Worm (Caenorhabditis elegans): Measurements from ENCODE around the gene Y53F4B.39.
"Not testable (repeated sequence)": the region's sequence is repeated elsewhere in the genome, so short reads cannot be mapped to it uniquely, and the experiment has no call there.

The Y53F4B.39 gene

ce11 chrII:15134332-15134731 lies 24.4 kb downstream of the Y53F4B.39 start, which contains the start of gene Y53F4B.24:
Gene Y53F4B.24 (minus strand): TSS chrII:15134432.
- no peak for TF ChIP-seq atf-7 (tag; optimal IDR thresholded peaks at IDR 0.05)
- no peak for TF ChIP-seq T07F8.4 (tag; optimal IDR thresholded peaks at IDR 0.05)
- TF ChIP-seq lin-54 (GFP tag; optimal IDR thresholded peaks at IDR 0.05) = no peak
- no peak for TF ChIP-seq attf-3 (GFP tag; conservative IDR thresholded peaks at IDR 0.05)
- no peak for TF ChIP-seq B0019.2 (GFP tag; conservative IDR thresholded peaks at IDR 0.05)
- TF ChIP-seq F37B4.10 (GFP tag; IDR thresholded peaks at IDR 0.05) = no peak
- no peak for TF ChIP-seq dox-1 (GFP tag; IDR thresholded peaks at IDR 0.05)
- no peak for TF ChIP-seq tbx-9 (tag; optimal IDR thresholded peaks at IDR 0.05; ENCODE audit: borderline replicate concordance)

ce11 chrII:15135886-15136285 lies 25.9 kb downstream of the Y53F4B.39 start, which contains the start of gene Y53F4B.25:
Gene Y53F4B.25 (plus strand): TSS chrII:15136186.
- no peak for TF ChIP-seq hmg-1.2 (GFP tag; IDR thresholded peaks at IDR 0.05)
- no peak for TF ChIP-seq F57A8.1 (GFP tag; optimal IDR thresholded peaks at IDR 0.05)

ce11 chrII:15140881-15141280 lies 30.9 kb downstream of the Y53F4B.39 start, which contains the start of gene Y53F4B.26:
Gene Y53F4B.26 (minus strand): TSS chrII:15140981.
- not testable (repeated sequence) for TF ChIP-seq dox-1 (GFP tag; IDR thresholded peaks at IDR 0.05); T26A5.8 (tag; optimal IDR thresholded peaks at IDR 0.05); dpl-1 (GFP tag; optimal IDR thresholded peaks at IDR 0.05)

- no peak for TF ChIP-seq madf-10 (tag; optimal IDR thresholded peaks at IDR 0.05)
- TF ChIP-seq ama-1 (optimal IDR thresholded peaks at IDR 0.05) = no peak
- no peak for TF ChIP-seq ama-1 (GFP tag; optimal IDR thresholded peaks at IDR 0.05)
- no peak for TF ChIP-seq xnd-1 (tag; optimal IDR thresholded peaks at IDR 0.05)
- TF ChIP-seq ztf-25 (GFP tag; IDR thresholded peaks at IDR 0.05) = no peak
- TF ChIP-seq C17E4.6 (GFP tag; IDR thresholded peaks at IDR 0.05) = no peak
- TF ChIP-seq B0261.1 (tag; optimal IDR thresholded peaks at IDR 0.05) = no peak
- no peak for TF ChIP-seq snpc-4 (GFP tag; optimal IDR thresholded peaks at IDR 0.05)
- no peak for TF ChIP-seq snpc-4 (tag; optimal IDR thresholded peaks at IDR 0.05)
- no peak for TF ChIP-seq F57C9.4 (tag; optimal IDR thresholded peaks at IDR 0.05)
- TF ChIP-seq lsy-27 (tag; optimal IDR thresholded peaks at IDR 0.05; ENCODE audit: borderline replicate concordance, insufficient read depth) = no peak
- no peak for TF ChIP-seq tlf-1 (GFP tag; optimal IDR thresholded peaks at IDR 0.05)
- no peak for TF ChIP-seq nhr-80 (tag; optimal IDR thresholded peaks at IDR 0.05)
Measured at ce11 chrII:15143729-15144128, 33.8 kb downstream of the Y53F4B.39 start.

ce11 chrII:15145594-15145993 lies 35.6 kb downstream of the Y53F4B.39 start, which contains the start of gene Y53F4B.27:
Gene Y53F4B.27 (plus strand): TSS chrII:15145894.
- TF ChIP-seq ZK185.1 (tag; optimal IDR thresholded peaks at IDR 0.05; ENCODE audit: poor library complexity, severe bottlenecking) (no peak), cebp-2 (GFP tag; IDR thresholded peaks at IDR 0.05) (0 out of 2 replicates have a peak, but pooled peaks have one; percentile 11)

ce11 chrII:15148442-15148841 lies 38.5 kb downstream of the Y53F4B.39 start:
- TF ChIP-seq hrde-1 (tag; optimal IDR thresholded peaks at IDR 0.05; ENCODE audit: borderline replicate concordance) (no peak), D2030.7 (GFP tag; IDR thresholded peaks at IDR 0.05) (no peak), ZK185.1 (tag; optimal IDR thresholded peaks at IDR 0.05; ENCODE audit: poor library complexity, severe bottlenecking) (no peak), ztf-22 (GFP tag; optimal IDR thresholded peaks at IDR 0.05) (no peak), ztf-28 (GFP tag; IDR thresholded peaks at IDR 0.05) (no peak), lin-35 (GFP tag; optimal IDR thresholded peaks at IDR 0.05) (no peak), xnd-1 (tag; optimal IDR thresholded peaks at IDR 0.05) (no peak), sea-2 (GFP tag; IDR thresholded peaks at IDR 0.05) (no peak), Y53F4B.3 (GFP tag; IDR thresholded peaks at IDR 0.05) (no peak), tbx-9 (tag; optimal IDR thresholded peaks at IDR 0.05; ENCODE audit: borderline replicate concordance) (no peak)

Measured in whole organism, young adult.